Fruit fly (Drosophila melanogaster): ENCODE data around the gene AstCC.

AstCC gene

DNA sequence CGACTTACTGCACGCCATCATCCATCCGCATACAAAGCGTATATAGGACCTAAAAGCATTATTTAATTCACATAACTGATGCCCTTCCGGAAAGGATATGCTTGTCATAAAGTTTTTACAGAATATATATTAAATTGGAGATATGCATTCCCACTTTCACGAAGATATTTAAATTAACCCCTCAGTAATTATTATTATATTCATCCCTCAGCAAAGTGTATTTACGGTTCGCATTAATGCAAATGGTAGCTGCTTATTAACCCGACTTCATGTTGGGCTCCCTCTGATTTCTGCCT, 32.6 kb downstream of the AstCC start:
- TF ChIP-seq dl (GFP tag; optimal IDR thresholded peaks at IDR 0.05; ENCODE audit: insufficient read depth in 1 of 2, partially characterized antibody in 2 of 2): no peak
- TF ChIP-seq Hnf4 (GFP tag; optimal IDR thresholded peaks at IDR 0.05): peak; percentile 6
- no peak for TF ChIP-seq CG32264 (GFP tag; optimal IDR thresholded peaks at IDR 0.05)
- TF ChIP-seq N (GFP tag; optimal IDR thresholded peaks at IDR 0.05): no peak
- TF ChIP-seq foxo (GFP tag; optimal IDR thresholded peaks at IDR 0.05): peak in 1 of 2 experiments; percentile 24
- TF ChIP-seq Hr78 (GFP tag; optimal IDR thresholded peaks at IDR 0.05): no peak
- peak; percentile 74 for TF ChIP-seq HLH106 (tag; optimal IDR thresholded peaks at IDR 0.05)
- no peak for TF ChIP-seq CG9705 (GFP tag; optimal IDR thresholded peaks at IDR 0.05)
- TF ChIP-seq dmrt93B (GFP tag; optimal IDR thresholded peaks at IDR 0.05): peak; percentile 30
- peak; percentile 84 for TF ChIP-seq fru (GFP tag; optimal IDR thresholded peaks at IDR 0.05)
- TF ChIP-seq sage (GFP tag; optimal IDR thresholded peaks at IDR 0.05): peak; percentile 36
- TF ChIP-seq Sp1 (GFP tag; optimal IDR thresholded peaks at IDR 0.05): peak; percentile 61
- no peak for TF ChIP-seq usp (GFP tag; optimal IDR thresholded peaks at IDR 0.05)
- peak; percentile 36 for TF ChIP-seq rgr (GFP tag; optimal IDR thresholded peaks at IDR 0.05)
- TF ChIP-seq brk (GFP tag; optimal IDR thresholded peaks at IDR 0.05): no peak
- TF ChIP-seq psq (GFP tag; optimal IDR thresholded peaks at IDR 0.05): no peak
- no peak for TF ChIP-seq woc (GFP tag; optimal IDR thresholded peaks at IDR 0.05)
- no peak for TF ChIP-seq ey (GFP tag; optimal IDR thresholded peaks at IDR 0.05)
- TF ChIP-seq GATAd (GFP tag; optimal IDR thresholded peaks at IDR 0.05): no peak

DNA sequence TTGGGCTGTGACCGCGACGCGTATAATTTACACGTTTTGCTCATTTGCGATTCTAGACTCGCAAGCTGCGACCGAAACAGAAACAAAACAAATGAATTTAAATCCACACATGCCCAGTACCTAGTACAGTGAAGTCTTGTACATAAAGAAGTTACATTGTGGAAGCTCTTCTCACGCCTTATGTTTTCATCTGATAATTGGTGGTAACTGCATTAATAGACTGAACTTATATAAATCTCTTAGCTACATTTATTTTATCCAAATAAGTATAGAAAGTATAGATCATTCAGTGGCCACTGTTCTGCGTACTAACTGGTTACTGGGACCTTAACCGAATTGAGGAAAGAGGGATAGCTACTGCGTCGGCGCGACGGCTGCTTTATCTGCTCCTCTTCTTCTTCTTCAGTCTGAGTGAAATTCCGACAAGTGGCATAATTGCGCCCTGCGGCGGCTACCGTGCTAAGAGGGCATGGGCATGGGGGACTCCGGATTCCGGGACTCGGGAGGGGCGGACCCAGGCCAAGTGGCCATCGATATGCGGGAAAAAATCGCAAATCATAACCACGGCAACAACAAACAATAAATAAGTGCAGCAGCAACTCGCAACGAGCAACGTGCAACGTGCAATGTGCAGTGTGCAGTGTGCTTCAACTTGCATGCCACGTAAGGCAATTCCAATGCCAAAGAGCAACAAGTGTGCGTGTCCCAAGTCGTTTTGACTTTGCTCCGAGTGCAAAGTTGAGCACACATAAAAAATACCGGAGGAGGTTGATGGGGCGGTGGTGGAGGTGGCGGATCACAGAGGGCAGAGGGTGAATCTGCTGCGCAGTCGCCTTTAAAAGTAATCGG, 33.2 kb downstream of the AstCC start:
- TF ChIP-seq h (GFP tag; optimal IDR thresholded peaks at IDR 0.05): peak; percentile 44
- TF ChIP-seq foxo (GFP tag; optimal IDR thresholded peaks at IDR 0.05): peak in 1 of 2 experiments; percentile 18
- peak; percentile 18 for TF ChIP-seq HLH106 (tag; optimal IDR thresholded peaks at IDR 0.05)
- TF ChIP-seq rgr (GFP tag; optimal IDR thresholded peaks at IDR 0.05): peak; percentile 21
- TF ChIP-seq ey (GFP tag; optimal IDR thresholded peaks at IDR 0.05): peak; percentile 43
- TF ChIP-seq woc (GFP tag; optimal IDR thresholded peaks at IDR 0.05): peak; percentile 25
- TF ChIP-seq Dif (GFP tag; optimal IDR thresholded peaks at IDR 0.05; ENCODE audit: partially characterized antibody): no peak
- peak; percentile 74 for TF ChIP-seq fru (GFP tag; optimal IDR thresholded peaks at IDR 0.05)
- TF ChIP-seq dsf (GFP tag; optimal IDR thresholded peaks at IDR 0.05; ENCODE audit: borderline replicate concordance): no peak

DNA sequence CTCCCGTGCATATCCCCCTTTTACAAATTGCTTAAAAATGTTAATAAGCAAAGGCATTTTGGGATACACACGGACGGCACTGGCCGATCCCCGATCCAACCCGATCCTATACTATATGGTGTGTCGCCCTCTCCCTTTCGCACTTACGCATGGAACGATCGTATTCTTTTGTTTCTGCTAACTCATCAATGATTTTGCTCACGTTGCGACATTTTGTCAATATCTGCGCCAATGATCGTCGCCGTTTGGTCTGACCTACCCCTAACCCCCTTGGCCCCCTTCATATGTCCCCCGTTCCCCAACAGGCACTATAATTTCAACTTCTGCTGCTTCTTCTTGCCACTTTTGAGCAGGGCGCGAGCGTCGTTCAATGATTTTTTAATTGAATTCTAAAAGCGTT, 35.3 kb downstream of the AstCC start:
- no peak for TF ChIP-seq CrebA (GFP tag; optimal IDR thresholded peaks at IDR 0.05; ENCODE audit: borderline replicate concordance)
- TF ChIP-seq Rel (GFP tag; optimal IDR thresholded peaks at IDR 0.05): no peak
- TF ChIP-seq Rel (tag; optimal IDR thresholded peaks at IDR 0.05): peak; percentile 49

DNA sequence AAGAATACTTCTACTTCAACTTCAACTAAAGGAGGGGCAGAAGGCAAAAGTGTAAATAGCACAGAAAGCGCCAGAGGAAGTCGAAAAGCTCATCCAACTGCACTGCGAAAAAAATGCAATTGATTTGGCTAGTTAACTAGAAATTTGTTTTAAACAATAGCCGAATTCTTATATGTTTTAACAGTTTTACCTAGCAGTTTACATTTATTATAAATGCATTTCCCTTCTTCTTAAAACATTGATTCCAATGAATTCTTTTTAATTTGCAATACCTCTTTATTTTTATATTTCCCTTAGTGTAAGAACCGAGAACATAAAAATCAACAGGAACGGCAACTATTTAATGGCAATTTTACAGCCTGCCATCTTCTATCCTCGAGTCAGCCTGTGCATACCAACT, 36.7 kb downstream of the AstCC start:
- no peak for TF ChIP-seq psq (GFP tag; optimal IDR thresholded peaks at IDR 0.05)
- TF ChIP-seq Dfd (GFP tag; optimal IDR thresholded peaks at IDR 0.05): peak; percentile 36

DNA sequence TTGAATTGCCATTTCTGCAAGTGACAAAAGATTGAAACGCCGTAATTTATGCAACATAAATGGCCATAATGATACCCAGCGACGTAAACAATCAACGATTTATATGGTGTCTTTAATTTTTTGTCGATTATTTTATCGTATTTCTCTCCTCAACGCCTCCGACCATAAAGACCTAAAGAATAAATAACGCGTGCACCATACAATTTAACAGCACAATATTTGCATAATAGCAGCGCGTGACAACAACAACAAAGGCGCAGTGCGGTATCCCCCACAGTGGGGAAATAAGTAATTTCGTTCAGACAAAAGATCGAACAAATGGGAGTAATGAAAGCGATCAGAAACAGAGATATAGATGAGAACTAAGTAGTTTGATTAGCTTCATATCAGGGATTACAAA, 39.0 kb downstream of the AstCC start:
- TF ChIP-seq OdsH (GFP tag; optimal IDR thresholded peaks at IDR 0.05): no peak
- peak; percentile 7 for TF ChIP-seq dmrt93B (GFP tag; optimal IDR thresholded peaks at IDR 0.05)
- no peak for TF ChIP-seq N (GFP tag; optimal IDR thresholded peaks at IDR 0.05)
- TF ChIP-seq GATAd (GFP tag; optimal IDR thresholded peaks at IDR 0.05): no peak
- TF ChIP-seq CG9705 (GFP tag; optimal IDR thresholded peaks at IDR 0.05): peak; percentile 24
- no peak for TF ChIP-seq Hr78 (GFP tag; optimal IDR thresholded peaks at IDR 0.05)
- TF ChIP-seq Hnf4 (GFP tag; optimal IDR thresholded peaks at IDR 0.05): peak; percentile 31
- TF ChIP-seq br (GFP tag; optimal IDR thresholded peaks at IDR 0.05): no peak
- no peak for TF ChIP-seq tai (GFP tag; optimal IDR thresholded peaks at IDR 0.05)
- TF ChIP-seq pan (optimal IDR thresholded peaks at IDR 0.05): no peak
- no peak for TF ChIP-seq sage (GFP tag; optimal IDR thresholded peaks at IDR 0.05)
- TF ChIP-seq rgr (GFP tag; optimal IDR thresholded peaks at IDR 0.05): peak; percentile 34
- TF ChIP-seq Hr83 (GFP tag; optimal IDR thresholded peaks at IDR 0.05; ENCODE audit: poor library complexity, severe bottlenecking): peak; percentile 73
- no peak for TF ChIP-seq lola (GFP tag; optimal IDR thresholded peaks at IDR 0.05)
- no peak for TF ChIP-seq CG32264 (GFP tag; optimal IDR thresholded peaks at IDR 0.05)
- no peak for TF ChIP-seq Jra (GFP tag; optimal IDR thresholded peaks at IDR 0.05)
- TF ChIP-seq Dfd (GFP tag; optimal IDR thresholded peaks at IDR 0.05): no peak
- peak; percentile 17 for TF ChIP-seq HLH106 (tag; optimal IDR thresholded peaks at IDR 0.05)
- no peak for TF ChIP-seq ey (GFP tag; optimal IDR thresholded peaks at IDR 0.05)
- no peak for TF ChIP-seq woc (GFP tag; optimal IDR thresholded peaks at IDR 0.05)
- TF ChIP-seq Dif (GFP tag; optimal IDR thresholded peaks at IDR 0.05; ENCODE audit: partially characterized antibody): no peak
- TF ChIP-seq dsf (GFP tag; optimal IDR thresholded peaks at IDR 0.05; ENCODE audit: borderline replicate concordance): no peak
- no peak for TF ChIP-seq dl (GFP tag; optimal IDR thresholded peaks at IDR 0.05; ENCODE audit: insufficient read depth in 1 of 2, partially characterized antibody in 2 of 2)
- TF ChIP-seq psq (GFP tag; optimal IDR thresholded peaks at IDR 0.05): no peak
- TF ChIP-seq foxo (GFP tag; optimal IDR thresholded peaks at IDR 0.05): no peak
- TF ChIP-seq Abd-B (GFP tag; optimal IDR thresholded peaks at IDR 0.05): no peak
- TF ChIP-seq fru (GFP tag; optimal IDR thresholded peaks at IDR 0.05): no peak
- no peak for TF ChIP-seq jim (GFP tag; optimal IDR thresholded peaks at IDR 0.05)
- TF ChIP-seq h (GFP tag; optimal IDR thresholded peaks at IDR 0.05): peak; percentile 70
- no peak for TF ChIP-seq Rel (GFP tag; optimal IDR thresholded peaks at IDR 0.05)
- TF ChIP-seq Rel (tag; optimal IDR thresholded peaks at IDR 0.05): peak; percentile 26
- no peak for TF ChIP-seq sv (GFP tag; optimal IDR thresholded peaks at IDR 0.05)

Measured in whole organism, wandering third instar larva.